Worm (Caenorhabditis elegans) whole organism, L3 larva: Measurements from ENCODE around the gene chil-22.
A peak's percentile ranks its signal among the peaks of the same experiment; 100 is the strongest.

Experiments used
- ama-1 ChIP-seq: fragments of 150-350 bp; optimal IDR thresholded peaks from 2 replicates; lab custom pipeline; 2018
- ceh-28 ChIP-seq: fragments of 150-350 bp; optimal IDR thresholded peaks from 2 replicates; lab custom pipeline; 2014; ENCODE audit warnings: missing biosample characterization, missing genetic modification reagents, missing genetic modification characterization
- ceh-82 ChIP-seq: fragments of 150-350 bp; optimal IDR thresholded peaks from 2 replicates; lab custom pipeline; 2014; ENCODE audit warnings: missing biosample characterization, missing genetic modification characterization
- daf-12 ChIP-seq: fragments of 150-350 bp; optimal IDR thresholded peaks from 2 replicates; lab custom pipeline; 2014; ENCODE audit warnings: missing biosample characterization, missing genetic modification reagents, missing genetic modification characterization
- egl-27 ChIP-seq: sonication (generic microtip); optimal IDR thresholded peaks from 4 replicates; lab custom pipeline; 2017; ENCODE audit warnings: missing biosample characterization, missing genetic modification reagents, missing genetic modification characterization
- elt-2 ChIP-seq: sonication (generic microtip); optimal IDR thresholded peaks from 2 replicates; lab custom pipeline; 2016; ENCODE audit warnings: missing genetic modification reagents, mild to moderate bottlenecking, missing genetic modification characterization, missing compliant biosample characterization
- elt-3 ChIP-seq, 3 experiments: fragments of 150-350 bp in 1 of 3; sonication (generic microtip) in 2 of 3; optimal IDR thresholded peaks; 2 replicates in 2 of 3; 4 replicates in 1 of 3; lab custom pipeline; 2014 to 2017; ENCODE audit warnings: missing biosample characterization in 3 of 3, missing genetic modification characterization in 3 of 3
- eor-1 ChIP-seq, 2 experiments: fragments of 150-350 bp; optimal IDR thresholded peaks; 2 replicates each; lab custom pipeline; 2014 to 2018; ENCODE audit warnings: missing biosample characterization in 2 of 2, missing genetic modification characterization in 2 of 2
- fkh-2 ChIP-seq: fragments of 150-350 bp; optimal IDR thresholded peaks from 2 replicates; lab custom pipeline; 2014; ENCODE audit warnings: missing biosample characterization, missing genetic modification reagents, missing genetic modification characterization
- fos-1 ChIP-seq: fragments of 150-350 bp; optimal IDR thresholded peaks from 2 replicates; lab custom pipeline; 2014; ENCODE audit warnings: missing biosample characterization, missing genetic modification characterization
- hmg-11 ChIP-seq: sonication (generic microtip); optimal IDR thresholded peaks from 2 replicates; lab custom pipeline; 2016; ENCODE audit warnings: missing genetic modification characterization, missing compliant biosample characterization
- jun-1 ChIP-seq: fragments of 150-350 bp; optimal IDR thresholded peaks from 2 replicates; lab custom pipeline; 2014; ENCODE audit warnings: missing biosample characterization, missing genetic modification reagents, missing genetic modification characterization
- lin-39 ChIP-seq: fragments of 150-350 bp; optimal IDR thresholded peaks from 2 replicates; lab custom pipeline; 2018; ENCODE audit warnings: missing biosample characterization, missing genetic modification reagents, missing genetic modification characterization
- lsy-12 ChIP-seq: sonication (generic microtip); optimal IDR thresholded peaks from 2 replicates; lab custom pipeline; 2016; ENCODE audit warnings: mild to moderate bottlenecking, missing genetic modification characterization, missing compliant biosample characterization
- nhr-23 ChIP-seq: fragments of 150-350 bp; optimal IDR thresholded peaks from 2 replicates; lab custom pipeline; 2014; ENCODE audit warnings: missing biosample characterization, missing genetic modification reagents, missing genetic modification characterization
- nhr-25 ChIP-seq: sonication (generic microtip); optimal IDR thresholded peaks from 2 replicates; lab custom pipeline; 2017; ENCODE audit warnings: missing biosample characterization, missing genetic modification characterization
- nhr-28 ChIP-seq: fragments of 150-350 bp; optimal IDR thresholded peaks from 2 replicates; lab custom pipeline; 2014; ENCODE audit warnings: missing biosample characterization, missing genetic modification characterization
- nhr-43 ChIP-seq: sonication (generic microtip); optimal IDR thresholded peaks from 2 replicates; lab custom pipeline; 2016; ENCODE audit warnings: mild to moderate bottlenecking, missing genetic modification characterization, missing compliant biosample characterization; ENCODE audit not compliant: poor library complexity, severe bottlenecking
- nhr-67 ChIP-seq: fragments of 150-350 bp; optimal IDR thresholded peaks from 2 replicates; lab custom pipeline; 2014; ENCODE audit warnings: missing biosample characterization, missing genetic modification characterization
- nhr-76 ChIP-seq: fragments of 150-350 bp; sonication (generic microtip); optimal IDR thresholded peaks from 5 replicates; lab custom pipeline; 2014; ENCODE audit warnings: missing biosample characterization, missing genetic modification characterization
- nhr-77 ChIP-seq: fragments of 150-350 bp; optimal IDR thresholded peaks from 2 replicates; lab custom pipeline; 2014; ENCODE audit warnings: missing biosample characterization, missing genetic modification characterization
- pha-4 ChIP-seq: fragments of 150-350 bp; optimal IDR thresholded peaks from 2 replicates; lab custom pipeline; 2014; ENCODE audit warnings: missing biosample characterization, missing genetic modification reagents, missing genetic modification characterization
- pqm-1 ChIP-seq: fragments of 150-350 bp; optimal IDR thresholded peaks from 2 replicates; lab custom pipeline; 2017; ENCODE audit warnings: missing biosample characterization, missing genetic modification characterization, inconsistent platforms
- sea-2 ChIP-seq: fragments of 150-350 bp; sonication (generic microtip); optimal IDR thresholded peaks from 4 replicates; lab custom pipeline; 2014; ENCODE audit warnings: missing biosample characterization, missing genetic modification reagents, missing genetic modification characterization
- skn-1 ChIP-seq: fragments of 150-350 bp; optimal IDR thresholded peaks from 2 replicates; lab custom pipeline; 2014; ENCODE audit warnings: missing biosample characterization, missing genetic modification characterization
- tbx-2 ChIP-seq: sonication (generic microtip); optimal IDR thresholded peaks from 2 replicates; lab custom pipeline; 2016; ENCODE audit warnings: mild to moderate bottlenecking, missing genetic modification characterization, missing compliant biosample characterization
- zag-1 ChIP-seq: fragments of 150-350 bp; optimal IDR thresholded peaks from 2 replicates; lab custom pipeline; 2014; ENCODE audit warnings: missing biosample characterization, missing genetic modification characterization
- ztf-11 ChIP-seq: fragments of 150-350 bp; optimal IDR thresholded peaks from 2 replicates; lab custom pipeline; 2014; ENCODE audit warnings: missing biosample characterization, missing genetic modification characterization
- ztf-4 ChIP-seq: fragments of 150-350 bp; optimal IDR thresholded peaks from 2 replicates; lab custom pipeline; 2014; ENCODE audit warnings: missing biosample characterization, missing genetic modification characterization

The chil-22 gene

DNA sequence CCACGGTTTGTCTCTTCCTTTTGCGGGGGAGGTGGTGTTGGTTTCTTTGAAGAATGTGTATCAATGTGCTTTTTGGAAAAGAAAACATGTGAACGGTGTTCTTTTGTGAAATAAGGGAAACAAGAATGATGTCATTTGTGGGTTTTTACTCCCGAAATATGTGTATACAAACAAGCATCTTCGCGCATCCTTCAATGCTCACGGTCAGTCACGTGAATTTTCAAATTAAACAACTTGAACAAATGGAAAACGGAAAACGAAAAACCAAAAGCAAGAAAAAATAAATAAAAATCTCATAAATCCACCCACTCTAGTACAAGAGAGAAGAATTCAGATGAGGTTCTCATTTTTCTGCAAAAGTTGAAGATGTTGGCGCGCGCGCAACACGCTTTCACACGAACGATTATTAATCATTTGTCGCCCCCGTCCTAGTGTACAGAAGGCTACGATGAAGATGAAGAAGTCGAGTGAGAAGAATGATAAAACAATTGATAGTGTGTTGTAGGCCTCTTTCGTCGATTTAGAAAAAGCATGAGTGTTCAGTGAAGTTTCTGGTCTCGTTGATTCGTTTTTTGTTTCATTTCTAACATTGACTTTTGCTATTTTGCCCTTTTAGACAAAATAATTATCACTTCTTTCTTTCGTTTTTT lies 19.2 kb upstream of the chil-22 start:
- TF ChIP-seq pha-4 (tag; lab: Kevin White, UChicago) (peak; percentile 91), elt-3 (tag; optimal IDR thresholded peaks at IDR 0.05; lab: Kevin White, UChicago) (no peak)

DNA sequence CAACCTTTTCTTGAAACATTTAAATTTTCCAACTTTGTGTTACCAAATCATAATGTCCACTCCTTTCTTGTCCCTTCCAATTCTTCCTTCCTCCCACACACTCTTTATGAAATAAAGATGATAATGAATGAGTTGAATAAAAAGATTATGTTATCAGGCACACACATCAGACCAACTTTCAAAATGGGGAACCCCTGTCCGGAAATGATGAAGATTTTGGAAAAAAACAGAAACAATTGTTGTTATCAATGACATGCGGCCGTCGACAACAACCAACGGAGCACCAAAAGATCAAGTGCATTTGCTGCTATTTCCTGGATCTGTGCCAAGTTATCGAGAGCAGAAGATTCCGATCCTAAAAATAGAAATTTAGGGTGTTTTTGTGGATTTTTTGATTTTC lies 17.3 kb upstream of the chil-22 start:
- peak; percentile 72 for TF ChIP-seq elt-2 (tag; lab: Kevin White, UChicago)
- TF ChIP-seq jun-1 (tag; lab: Kevin White, UChicago): peak; percentile 22
- peak; percentile 71 for TF ChIP-seq pqm-1
- no peak for TF ChIP-seq elt-3 (tag; optimal IDR thresholded peaks at IDR 0.05; lab: Kevin White, UChicago)
- no peak for TF ChIP-seq fkh-2 (tag; lab: Kevin White, UChicago)
- no peak for TF ChIP-seq ceh-28 (tag; lab: Kevin White, UChicago)
- TF ChIP-seq, all 47 proteins: peak for 3

DNA sequence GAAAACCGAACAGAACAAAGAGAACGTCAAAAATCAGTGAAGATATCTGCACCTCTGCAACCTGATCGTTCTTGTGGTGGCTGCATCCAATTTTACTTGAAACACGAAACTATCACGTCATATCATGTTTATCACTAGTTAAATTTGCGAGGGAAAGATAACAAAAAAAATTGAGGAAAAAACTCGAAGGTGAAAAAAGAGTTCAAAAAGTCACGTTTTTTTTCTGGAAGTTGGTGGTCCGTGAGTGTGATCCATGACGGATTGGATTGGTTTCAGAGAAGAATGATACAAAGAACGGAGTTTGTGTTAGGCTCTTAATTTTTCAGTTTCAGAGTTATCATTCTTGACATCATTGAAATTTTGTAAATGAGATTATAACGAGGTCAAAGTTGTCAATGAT lies 16.5 kb upstream of the chil-22 start:
- TF ChIP-seq ztf-4 (no peak), elt-3 (tag; optimal IDR thresholded peaks at IDR 0.05; lab: Kevin White, UChicago) (no peak), pqm-1 (peak; percentile 33), nhr-77 (tag; lab: Kevin White, UChicago) (no peak), elt-2 (tag; lab: Kevin White, UChicago) (peak; percentile 71)
- TF ChIP-seq, all 47 proteins: peak for 2

- peak; percentile 73 for TF ChIP-seq pha-4 (tag; lab: Kevin White, UChicago)
- no peak for TF ChIP-seq lin-39
Observed at ce11 chrII:9481427-9481826, 15.4 kb upstream of the chil-22 start.

- TF ChIP-seq zag-1 (tag; lab: Kevin White, UChicago) (no peak), nhr-76 (tag; lab: Kevin White, UChicago) (no peak)
Observed at ce11 chrII:9480006-9480405, 14.0 kb upstream of the chil-22 start, which contains the start of gene T19H5.7. TSS of gene T19H5.7 (minus strand) at chrII:9480106.

DNA sequence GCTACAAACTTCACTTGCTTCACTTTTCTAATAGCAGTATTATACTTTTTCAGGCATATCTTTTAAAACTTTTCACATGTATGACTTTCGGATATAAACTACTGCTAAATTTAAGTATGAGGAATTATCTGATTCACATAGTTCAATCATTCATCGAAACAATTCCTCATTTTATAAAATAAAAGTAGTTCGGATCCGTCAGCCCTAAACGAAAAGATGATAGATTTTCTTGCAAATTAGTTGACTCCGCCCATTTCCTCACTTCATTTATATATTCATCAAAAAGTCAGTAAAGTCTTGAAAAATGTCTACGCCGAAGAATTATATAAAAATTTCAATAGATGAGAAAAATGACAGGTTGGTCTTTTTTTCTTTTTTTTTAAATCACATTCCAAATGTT lies 11.6 kb upstream of the chil-22 start, which contains the start of gene chil-27:
Gene chil-27 (plus strand): TSS at position 301 of the 400 bp plus-strand sequence.
- TF ChIP-seq daf-12 (no peak), eor-1 (tag; optimal IDR thresholded peaks at IDR 0.05; lab: Kevin White, UChicago) (no peak), tbx-2 (tag; lab: Kevin White, UChicago) (no peak), ceh-82 (tag; lab: Kevin White, UChicago) (no peak), nhr-25 (tag; lab: Kevin White, UChicago) (no peak), zag-1 (tag; lab: Kevin White, UChicago) (no peak), fkh-2 (tag; lab: Kevin White, UChicago) (no peak), ztf-11 (tag; lab: Kevin White, UChicago) (no peak), nhr-28 (tag; lab: Kevin White, UChicago) (no peak), nhr-43 (tag; lab: Kevin White, UChicago) (no peak), skn-1 (tag; lab: Kevin White, UChicago) (no peak), nhr-67 (tag; lab: Kevin White, UChicago) (no peak)
- TF ChIP-seq, all 47 proteins: peak for 0

DNA sequence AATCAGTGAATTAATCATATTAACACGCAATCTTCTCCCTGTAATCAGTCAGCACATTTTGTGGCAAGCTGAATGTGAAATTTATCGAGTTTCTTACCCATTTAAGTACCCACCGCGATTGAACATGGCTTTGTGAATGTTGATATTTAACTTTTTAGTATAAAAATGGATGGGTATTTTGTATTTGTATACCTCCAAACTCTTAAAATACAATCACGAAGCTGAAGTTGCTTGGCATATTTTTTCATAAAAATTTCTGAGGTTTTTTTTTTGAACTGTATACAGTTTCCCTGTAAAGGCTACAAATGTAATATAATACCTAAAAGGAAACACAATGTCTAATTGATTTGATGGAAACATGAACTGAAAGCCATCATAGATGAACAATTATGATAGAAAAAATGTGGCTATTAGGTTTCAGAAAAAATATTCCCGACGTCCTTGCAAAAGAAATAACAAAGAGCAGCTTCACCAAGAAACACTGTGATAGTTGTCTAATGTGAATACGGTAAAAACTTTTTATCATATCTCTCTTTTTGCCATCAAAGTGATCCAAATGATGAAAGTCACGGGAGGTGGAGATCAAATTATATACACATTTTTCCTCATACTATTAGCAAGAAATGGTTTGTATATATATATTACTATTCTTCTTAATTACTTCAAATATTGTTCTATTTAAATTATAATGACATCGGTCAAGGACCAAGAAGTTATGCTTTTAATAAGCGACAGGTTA lies 8.5 kb upstream of the chil-22 start, which contains the start of the genes chil-25 and chil-26:
Gene chil-25 (minus strand): TSS at position 101 of the 739 bp plus-strand sequence.
Gene chil-26 (plus strand): TSS at position 689 of the 739 bp plus-strand sequence.
- no peak for TF ChIP-seq lin-39

DNA sequence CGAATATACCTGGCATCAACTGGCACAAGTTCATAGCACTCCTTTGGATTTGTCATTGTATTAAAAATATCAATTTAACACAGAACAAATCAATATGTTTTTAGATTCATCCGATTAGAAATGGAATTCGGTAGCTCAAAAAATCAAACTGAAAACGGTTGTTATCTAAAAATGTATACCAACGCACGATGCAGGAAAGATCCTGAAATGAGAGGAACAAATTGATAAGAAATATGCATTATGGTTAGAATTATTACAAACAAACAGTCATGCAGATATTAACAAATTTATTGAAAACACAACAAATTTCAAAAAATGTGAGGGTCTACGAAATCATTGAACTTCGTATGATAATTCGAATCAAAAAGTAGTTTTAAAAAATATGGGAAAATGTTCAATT lies 4.0 kb upstream of the chil-22 start, which contains the start of gene T19H5.6:
Gene T19H5.6 (minus strand): TSS at position 195 of the 400 bp plus-strand sequence.
- TF ChIP-seq ceh-28 (tag; lab: Kevin White, UChicago) (no peak), pha-4 (tag; lab: Kevin White, UChicago) (no peak), nhr-43 (tag; lab: Kevin White, UChicago) (no peak), nhr-76 (tag; lab: Kevin White, UChicago) (no peak), fos-1 (no peak), hmg-11 (tag; lab: Kevin White, UChicago) (no peak), lin-39 (no peak), zag-1 (tag; lab: Kevin White, UChicago) (no peak), egl-27 (tag; lab: Kevin White, UChicago) (no peak), sea-2 (GFP tag; lab: Kevin White, UChicago) (no peak), nhr-23 (tag; lab: Kevin White, UChicago) (no peak), elt-2 (tag; lab: Kevin White, UChicago) (peak; percentile 71), lsy-12 (no peak), ama-1 (lab: Kevin White, UChicago) (no peak), tbx-2 (tag; lab: Kevin White, UChicago) (no peak), pqm-1 (peak; percentile 52)
